Fruit fly (Drosophila melanogaster): ENCODE results near the gene CG3527.

CG3527 gene

DNA sequence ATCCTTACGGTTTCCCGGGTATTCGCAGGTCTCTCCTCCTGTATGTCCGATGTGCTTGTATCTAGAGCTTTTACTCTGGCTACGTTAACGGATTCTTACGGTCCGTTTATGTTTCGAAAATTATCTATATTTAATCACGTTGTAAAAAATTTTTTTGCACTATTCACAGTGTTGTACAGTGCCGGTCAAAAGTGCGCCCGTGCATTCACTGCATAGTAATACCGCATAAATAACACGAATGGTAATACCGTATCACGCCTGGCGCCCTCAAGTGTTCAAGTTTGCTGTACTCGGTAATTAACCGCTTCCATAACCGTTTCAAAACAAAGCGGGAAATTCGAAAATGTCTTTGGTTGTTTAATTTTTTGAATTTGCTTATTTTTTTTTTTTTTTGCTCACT lies 2.2 kb downstream of the CG3527 start, which contains the start of gene CG11444:
TSS of gene CG11444 (minus strand) at position 400 of the 400 bp plus-strand sequence.
- no peak for TF ChIP-seq cic (GFP tag; optimal IDR thresholded peaks at IDR 0.05)
- TF ChIP-seq toe (GFP tag; optimal IDR thresholded peaks at IDR 0.05): no peak
- peak; percentile 1 for TF ChIP-seq CG11617 (GFP tag; optimal IDR thresholded peaks at IDR 0.05)
- no peak for TF ChIP-seq Clk (GFP tag; optimal IDR thresholded peaks at IDR 0.05)
- peak; percentile 92 for TF ChIP-seq Mnt (GFP tag; optimal IDR thresholded peaks at IDR 0.05)
- no peak for TF ChIP-seq cnc (optimal IDR thresholded peaks at IDR 0.05)
- peak; percentile 12 for TF ChIP-seq tj (GFP tag; optimal IDR thresholded peaks at IDR 0.05)
- TF ChIP-seq pad (GFP tag; optimal IDR thresholded peaks at IDR 0.05): peak; percentile 70
- peak; percentile 73 for TF ChIP-seq bab1 (GFP tag; optimal IDR thresholded peaks at IDR 0.05)
- TF ChIP-seq CG33017 (tag; optimal IDR thresholded peaks at IDR 0.05): no peak
- TF ChIP-seq CG7045 (GFP tag; optimal IDR thresholded peaks at IDR 0.05): no peak
- TF ChIP-seq Hr96 (GFP tag; optimal IDR thresholded peaks at IDR 0.05): no peak
- no peak for TF ChIP-seq kay (GFP tag; ENCODE audit: borderline replicate concordance)
- TF ChIP-seq CG7101 (tag; optimal IDR thresholded peaks at IDR 0.05): peak; percentile 69
- no peak for TF ChIP-seq CG5204 (GFP tag; optimal IDR thresholded peaks at IDR 0.05)
- peak; percentile 55 for TF ChIP-seq CG14711 (tag; optimal IDR thresholded peaks at IDR 0.05)
- no peak for TF ChIP-seq CG12768 (GFP tag; optimal IDR thresholded peaks at IDR 0.05)
- TF ChIP-seq CG1620 (GFP tag; optimal IDR thresholded peaks at IDR 0.05): peak; percentile 85
- peak; percentile 52 for TF ChIP-seq ovo (GFP tag; optimal IDR thresholded peaks at IDR 0.05)
- peak; percentile 77 for TF ChIP-seq Crg-1 (GFP tag; optimal IDR thresholded peaks at IDR 0.05)

DNA sequence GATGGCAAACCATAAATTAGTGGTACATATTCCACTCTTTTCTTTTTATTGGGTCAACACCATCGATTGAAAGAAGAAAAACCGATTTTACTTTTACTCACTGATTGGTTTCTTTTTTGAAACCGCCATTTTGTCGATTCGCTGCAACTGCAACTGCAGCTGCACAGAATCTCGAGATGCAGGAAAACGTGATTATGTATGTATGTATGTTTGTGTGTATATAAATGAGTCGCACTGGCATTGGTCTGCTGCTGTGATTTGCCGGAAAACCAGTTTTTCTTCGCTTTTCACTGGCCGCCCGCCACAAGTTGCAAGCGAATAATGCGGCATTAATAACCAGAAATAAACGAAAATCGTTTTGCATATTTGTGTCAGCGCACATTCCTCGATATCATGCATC lies 2.9 kb downstream of the CG3527 start:
- TF ChIP-seq Clk (GFP tag; optimal IDR thresholded peaks at IDR 0.05): no peak
- no peak for TF ChIP-seq kay (GFP tag; ENCODE audit: borderline replicate concordance)
- no peak for TF ChIP-seq toe (GFP tag; optimal IDR thresholded peaks at IDR 0.05)
- no peak for TF ChIP-seq CG7101 (tag; optimal IDR thresholded peaks at IDR 0.05)
- no peak for TF ChIP-seq ovo (GFP tag; optimal IDR thresholded peaks at IDR 0.05)
- no peak for TF ChIP-seq CG5204 (GFP tag; optimal IDR thresholded peaks at IDR 0.05)
- no peak for TF ChIP-seq cic (GFP tag; optimal IDR thresholded peaks at IDR 0.05)
- no peak for TF ChIP-seq Hr96 (GFP tag; optimal IDR thresholded peaks at IDR 0.05)
- TF ChIP-seq CG11617 (GFP tag; optimal IDR thresholded peaks at IDR 0.05): no peak
- no peak for TF ChIP-seq CG14711 (tag; optimal IDR thresholded peaks at IDR 0.05)

DNA sequence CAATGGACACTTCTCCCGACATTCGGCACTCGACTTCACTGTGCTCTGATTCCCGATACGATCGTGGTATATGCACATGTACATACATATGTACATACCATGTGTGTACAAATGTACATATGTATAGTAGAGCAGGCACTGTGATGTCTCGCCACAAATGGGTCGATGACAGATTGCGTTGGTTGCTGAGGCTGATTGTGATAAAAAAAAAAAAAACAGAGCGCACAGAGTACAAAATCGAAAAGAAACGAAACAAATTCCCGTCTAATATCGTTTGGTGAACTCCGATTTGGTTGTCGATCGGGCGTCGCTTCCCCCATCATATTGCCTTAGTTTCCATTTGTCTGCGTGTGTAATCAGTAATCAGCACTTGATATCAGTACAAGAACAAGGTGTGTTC lies 4.1 kb downstream of the CG3527 start:
- TF ChIP-seq CG33017 (tag; optimal IDR thresholded peaks at IDR 0.05) (no peak), Mnt (GFP tag; optimal IDR thresholded peaks at IDR 0.05) (no peak), pad (GFP tag; optimal IDR thresholded peaks at IDR 0.05) (no peak)

DNA sequence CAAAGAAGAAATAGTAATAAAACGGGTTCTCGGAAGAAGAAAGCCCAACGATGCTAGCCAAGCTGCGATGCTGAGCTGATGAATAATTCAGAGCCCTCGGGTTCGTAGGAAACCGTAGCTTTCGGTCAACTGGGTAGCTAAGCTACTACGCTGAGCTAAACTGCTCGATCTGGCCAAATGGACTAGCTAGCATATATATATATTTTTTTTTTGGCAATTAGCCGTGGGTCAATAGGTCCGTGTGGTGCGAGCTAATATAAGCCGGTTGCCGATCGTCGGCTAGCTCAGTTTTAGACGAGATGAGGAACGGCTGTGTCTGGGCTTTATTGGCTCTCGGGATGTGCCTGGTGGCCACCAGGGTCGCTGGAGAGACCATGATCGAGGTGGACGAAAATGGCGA lies 6.0 kb downstream of the CG3527 start, which contains the start of gene CG3546:
TSS of gene CG3546 (plus strand) at position 301 of the 400 bp plus-strand sequence.
- TF ChIP-seq ovo (GFP tag; optimal IDR thresholded peaks at IDR 0.05) (no peak), kay (GFP tag; ENCODE audit: borderline replicate concordance) (no peak), pad (GFP tag; optimal IDR thresholded peaks at IDR 0.05) (no peak), CG33017 (tag; optimal IDR thresholded peaks at IDR 0.05) (no peak), Clk (GFP tag; optimal IDR thresholded peaks at IDR 0.05) (no peak)

DNA sequence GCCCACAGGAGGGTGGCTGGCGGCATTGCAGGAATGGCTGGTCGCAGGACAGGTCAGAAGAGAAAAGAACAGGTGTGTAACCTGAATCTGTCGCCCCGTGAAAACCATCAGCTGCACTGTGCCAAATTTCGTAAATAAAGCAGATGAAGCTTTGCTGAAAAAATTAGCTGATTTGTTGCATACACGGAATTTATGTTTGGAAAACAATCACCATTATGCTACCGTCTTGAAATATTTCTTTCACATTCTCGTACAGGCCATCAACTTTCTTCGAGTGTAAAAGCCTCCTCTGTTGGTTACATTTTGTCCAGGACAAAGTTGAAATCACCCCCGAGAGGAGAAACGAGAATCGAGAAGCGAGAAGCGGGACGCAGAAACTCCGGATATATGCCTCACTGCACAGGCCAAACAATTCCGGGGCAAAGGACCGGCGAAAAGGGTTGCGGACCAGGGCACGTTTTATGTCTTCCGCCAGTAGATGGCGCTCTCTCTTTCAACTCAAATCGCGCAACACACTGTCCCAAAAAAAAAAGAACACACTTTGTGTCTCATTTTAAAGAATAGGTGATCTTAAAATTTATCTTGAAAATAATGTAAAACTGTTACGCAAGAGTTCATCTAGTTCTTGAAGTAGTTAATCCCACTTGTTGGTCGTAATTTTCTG lies 8.5 kb downstream of the CG3527 start:
- no peak for TF ChIP-seq kay (GFP tag; ENCODE audit: borderline replicate concordance)
- TF ChIP-seq cic (GFP tag; optimal IDR thresholded peaks at IDR 0.05): no peak
- no peak for TF ChIP-seq CG5204 (GFP tag; optimal IDR thresholded peaks at IDR 0.05)

DNA sequence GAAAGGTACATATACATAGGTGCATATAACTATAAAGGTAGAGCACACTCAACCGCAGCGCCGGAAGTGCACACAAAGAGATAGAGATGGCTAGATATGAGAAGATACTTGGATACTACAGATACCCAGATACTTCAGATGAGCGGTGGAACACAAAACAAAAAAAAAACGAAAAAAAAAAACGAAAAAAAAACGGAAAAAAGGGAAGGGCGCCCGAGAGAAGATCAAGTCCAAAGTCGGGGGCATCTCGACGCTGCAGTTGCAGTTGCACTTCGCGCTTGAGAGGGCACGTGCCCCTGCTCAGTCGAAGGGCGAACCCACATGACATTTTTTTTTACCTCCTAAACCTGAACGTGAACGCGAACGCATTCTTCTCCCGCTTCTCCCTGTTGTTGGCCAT lies 12.2 kb downstream of the CG3527 start:
- TF ChIP-seq Clk (GFP tag; optimal IDR thresholded peaks at IDR 0.05): no peak
- no peak for TF ChIP-seq CG7045 (GFP tag; optimal IDR thresholded peaks at IDR 0.05)
- no peak for TF ChIP-seq pad (GFP tag; optimal IDR thresholded peaks at IDR 0.05)
- no peak for TF ChIP-seq Mnt (GFP tag; optimal IDR thresholded peaks at IDR 0.05)
- no peak for TF ChIP-seq CG14711 (tag; optimal IDR thresholded peaks at IDR 0.05)
- TF ChIP-seq CG11617 (GFP tag; optimal IDR thresholded peaks at IDR 0.05): no peak
- no peak for TF ChIP-seq toe (GFP tag; optimal IDR thresholded peaks at IDR 0.05)
- TF ChIP-seq tj (GFP tag; optimal IDR thresholded peaks at IDR 0.05): no peak
- no peak for TF ChIP-seq kay (GFP tag; ENCODE audit: borderline replicate concordance)
- TF ChIP-seq CG12768 (GFP tag; optimal IDR thresholded peaks at IDR 0.05): no peak
- TF ChIP-seq cnc (optimal IDR thresholded peaks at IDR 0.05): no peak
- TF ChIP-seq CG5204 (GFP tag; optimal IDR thresholded peaks at IDR 0.05): no peak
- TF ChIP-seq CG33017 (tag; optimal IDR thresholded peaks at IDR 0.05): no peak
- TF ChIP-seq CG7101 (tag; optimal IDR thresholded peaks at IDR 0.05): no peak
- no peak for TF ChIP-seq CG1620 (GFP tag; optimal IDR thresholded peaks at IDR 0.05)
- no peak for TF ChIP-seq ovo (GFP tag; optimal IDR thresholded peaks at IDR 0.05)
- no peak for TF ChIP-seq Hr96 (GFP tag; optimal IDR thresholded peaks at IDR 0.05)
- TF ChIP-seq cic (GFP tag; optimal IDR thresholded peaks at IDR 0.05): no peak
- TF ChIP-seq Crg-1 (GFP tag; optimal IDR thresholded peaks at IDR 0.05): no peak

DNA sequence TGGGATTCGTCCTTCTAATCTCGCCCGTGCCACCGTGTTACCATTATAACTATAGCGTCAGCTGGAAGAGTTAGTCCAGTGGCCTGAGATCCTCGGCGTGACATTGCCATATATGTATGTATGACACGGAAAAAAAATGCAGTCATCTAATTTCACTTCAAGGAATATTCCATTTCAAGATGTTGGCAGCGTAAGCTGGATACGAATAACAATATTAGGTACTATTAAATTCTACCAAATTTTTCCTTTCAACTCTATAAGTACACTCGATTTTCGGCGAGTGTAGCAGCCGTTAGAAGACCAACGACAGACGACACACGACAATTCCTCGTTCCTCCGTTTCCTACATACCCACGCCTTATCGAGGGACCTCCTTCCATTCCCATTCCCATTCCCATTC lies 13.2 kb downstream of the CG3527 start:
- TF ChIP-seq cnc (optimal IDR thresholded peaks at IDR 0.05): no peak
